Fruit fly (Drosophila melanogaster) whole organism, embryonic: Measurements from ENCODE around the gene Glg1.
A peak's percentile ranks its signal among the peaks of the same experiment; 100 is the strongest.

ENCODE experiments used
- ATbp ChIP-seq: fragments of 200-800 bp; sonication (Bioruptor generic); optimal IDR thresholded peaks from 2 replicates; lab custom pipeline; 2017; ENCODE audit warnings: missing biosample characterization, mild to moderate bottlenecking, missing genetic modification characterization, missing genetic modification reagents
- Aef1 ChIP-seq: fragments of 200-800 bp; sonication (Bioruptor generic); IDR thresholded peaks from 3 replicates; pipeline ENCODE4 v1.3.6; 2022; ENCODE audit warnings: missing biosample characterization, missing genetic modification characterization
- CG10147 ChIP-seq: fragments of 200-800 bp; sonication (Bioruptor generic); optimal IDR thresholded peaks from 2 replicates; lab custom pipeline; 2019; ENCODE audit warnings: missing biosample characterization, mild to moderate bottlenecking, missing genetic modification characterization, moderate library complexity
- CG10209 ChIP-seq: fragments of 200-800 bp; sonication (Bioruptor generic); optimal IDR thresholded peaks from 3 replicates; lab custom pipeline; 2017; ENCODE audit warnings: missing biosample characterization, mild to moderate bottlenecking, missing genetic modification characterization, missing genetic modification reagents
- CG10267 ChIP-seq: fragments of 200-800 bp; sonication (Bioruptor generic); optimal IDR thresholded peaks from 2 replicates; lab custom pipeline; 2018; ENCODE audit warnings: missing biosample characterization, mild to moderate bottlenecking, missing genetic modification characterization, moderate library complexity
- CG11085 ChIP-seq: fragments of 200-800 bp; sonication (Bioruptor generic); IDR thresholded peaks from 2 replicates; pipeline ENCODE4 v1.3.6; 2022; ENCODE audit warnings: missing biosample characterization, missing genetic modification characterization
- CG12299 ChIP-seq: fragments of 200-800 bp; sonication (Bioruptor generic); optimal IDR thresholded peaks from 2 replicates; lab custom pipeline; 2018; ENCODE audit warnings: missing biosample characterization, mild to moderate bottlenecking, missing genetic modification characterization
- CG12659 ChIP-seq: fragments of 200-800 bp; sonication (Bioruptor generic); optimal IDR thresholded peaks from 3 replicates; lab custom pipeline; 2017; ENCODE audit warnings: mild to moderate bottlenecking, missing biosample characterization, missing genetic modification reagents, missing genetic modification characterization
- CG13624 ChIP-seq: fragments of 200-800 bp; sonication (Bioruptor generic); optimal IDR thresholded peaks from 2 replicates; lab custom pipeline; 2016; ENCODE audit warnings: missing biosample characterization, missing genetic modification characterization
- CG15514 ChIP-seq: fragments of 200-800 bp; sonication (Bioruptor generic); optimal IDR thresholded peaks from 3 replicates; lab custom pipeline; 2017; ENCODE audit warnings: missing biosample characterization, missing genetic modification characterization, mild to moderate bottlenecking, moderate library complexity, missing genetic modification reagents
- CG15601 ChIP-seq: fragments of 200-800 bp; sonication (Bioruptor generic); optimal IDR thresholded peaks from 3 replicates; lab custom pipeline; 2019; ENCODE audit warnings: missing biosample characterization, mild to moderate bottlenecking, missing genetic modification characterization, moderate library complexity
- CG16815 ChIP-seq: fragments of 200-800 bp; sonication (Bioruptor generic); optimal IDR thresholded peaks from 3 replicates; lab custom pipeline; 2017; ENCODE audit warnings: missing biosample characterization, mild to moderate bottlenecking, missing genetic modification characterization
- CG18262 ChIP-seq: fragments of 200-800 bp; optimal IDR thresholded peaks from 3 replicates; lab custom pipeline; 2019; ENCODE audit warnings: missing biosample characterization, mild to moderate bottlenecking, missing genetic modification characterization, moderate library complexity
- CG2199 ChIP-seq: fragments of 200-800 bp; sonication (Bioruptor generic); IDR thresholded peaks from 3 replicates; pipeline ENCODE4 v1.3.6; 2022; ENCODE audit warnings: missing biosample characterization, missing genetic modification characterization
- CG2712 ChIP-seq: fragments of 200-800 bp; optimal IDR thresholded peaks from 3 replicates; lab custom pipeline; 2019; ENCODE audit warnings: missing biosample characterization, mild to moderate bottlenecking, missing genetic modification characterization, moderate library complexity
- CG4820 ChIP-seq: fragments of 200-800 bp; sonication (Bioruptor generic); optimal IDR thresholded peaks from 3 replicates; lab custom pipeline; 2016; ENCODE audit warnings: missing biosample characterization, missing genetic modification characterization
- CG6175 ChIP-seq: fragments of 200-800 bp; sonication (Bioruptor generic); IDR thresholded peaks from 3 replicates; pipeline ENCODE4 v1.3.6; 2022; ENCODE audit warnings: missing biosample characterization, missing genetic modification characterization
- CG8089 ChIP-seq: fragments of 200-800 bp; sonication (Bioruptor generic); optimal IDR thresholded peaks from 3 replicates; lab custom pipeline; 2016; ENCODE audit warnings: missing biosample characterization, missing genetic modification characterization
- CG9437 ChIP-seq: fragments of 200-800 bp; sonication (Bioruptor generic); optimal IDR thresholded peaks from 2 replicates; lab custom pipeline; 2018; ENCODE audit warnings: missing biosample characterization, mild to moderate bottlenecking, missing genetic modification characterization
- Ets97D ChIP-seq: fragments of 200-800 bp; sonication (Bioruptor generic); optimal IDR thresholded peaks from 3 replicates; lab custom pipeline; 2016; ENCODE audit warnings: missing biosample characterization, missing genetic modification characterization
- Fer3 ChIP-seq: fragments of 200-800 bp; sonication (Bioruptor generic); optimal IDR thresholded peaks from 2 replicates; lab custom pipeline; 2018; ENCODE audit warnings: missing biosample characterization, mild to moderate bottlenecking, missing genetic modification characterization, moderate library complexity
- H2.0 ChIP-seq: fragments of 200-800 bp; sonication (Bioruptor generic); IDR thresholded peaks from 2 replicates; pipeline ENCODE4 v1.3.6; 2022; ENCODE audit warnings: missing biosample characterization, missing genetic modification characterization
- Hand ChIP-seq: fragments of 200-800 bp; sonication (Bioruptor generic); optimal IDR thresholded peaks from 2 replicates; lab custom pipeline; 2017; ENCODE audit warnings: mild to moderate bottlenecking, missing biosample characterization, missing genetic modification reagents, missing genetic modification characterization
- HmgD ChIP-seq: fragments of 200-800 bp; sonication (Bioruptor generic); optimal IDR thresholded peaks from 3 replicates; lab custom pipeline; 2016; ENCODE audit warnings: missing biosample characterization, missing genetic modification characterization
- Kr ChIP-seq: fragments of 200-800 bp; sonication (Bioruptor generic); optimal IDR thresholded peaks from 2 replicates; lab custom pipeline; 2017; ENCODE audit warnings: missing biosample characterization, mild to moderate bottlenecking, missing genetic modification characterization
- Oaz ChIP-seq: fragments of 200-800 bp; sonication (Bioruptor generic); IDR thresholded peaks from 2 replicates; pipeline ENCODE4 v1.3.6; 2022; ENCODE audit warnings: missing biosample characterization, missing genetic modification characterization
- Pdp1 ChIP-seq, 2 experiments: fragments of 200-800 bp; sonication (Bioruptor generic); optimal IDR thresholded peaks; 3 replicates each; lab custom pipeline; 2016; ENCODE audit warnings: missing biosample characterization in 2 of 2, missing genetic modification characterization in 2 of 2, mild to moderate bottlenecking in 1 of 2, moderate library complexity in 1 of 2
- Sin3A ChIP-seq: fragments of >200 bp; optimal IDR thresholded peaks from 2 replicates; lab custom pipeline; 2018
- YL-1 ChIP-seq: fragments of 200-800 bp; sonication (Bioruptor generic); optimal IDR thresholded peaks from 3 replicates; lab custom pipeline; 2017; ENCODE audit warnings: missing biosample characterization, mild to moderate bottlenecking, missing genetic modification characterization
- bbx ChIP-seq: fragments of 200-800 bp; sonication (Bioruptor generic); IDR thresholded peaks from 2 replicates; pipeline ENCODE4 v1.3.6; 2022; ENCODE audit warnings: missing biosample characterization, missing genetic modification characterization; ENCODE audit not compliant: partially characterized antibody
- br ChIP-seq: fragments of >200 bp; optimal IDR thresholded peaks from 2 replicates; lab custom pipeline; 2017
- cg ChIP-seq: fragments of 200-800 bp; sonication (Bioruptor generic); optimal IDR thresholded peaks from 3 replicates; lab custom pipeline; 2019; ENCODE audit warnings: missing biosample characterization, mild to moderate bottlenecking, missing genetic modification characterization, moderate library complexity
- dm ChIP-seq: fragments of 200-800 bp; sonication (Bioruptor generic); optimal IDR thresholded peaks from 3 replicates; lab custom pipeline; 2016; ENCODE audit warnings: missing biosample characterization, missing genetic modification characterization
- gcm ChIP-seq: fragments of 200-800 bp; sonication (Bioruptor generic); optimal IDR thresholded peaks from 2 replicates; lab custom pipeline; 2019; ENCODE audit warnings: missing biosample characterization, mild to moderate bottlenecking, missing genetic modification characterization, moderate library complexity
- inv ChIP-seq: fragments of 200-800 bp; sonication (Bioruptor generic); IDR thresholded peaks from 2 replicates; pipeline ENCODE4 v1.3.6; 2022; ENCODE audit warnings: missing biosample characterization, missing genetic modification characterization; ENCODE audit not compliant: partially characterized antibody
- lola ChIP-seq, 3 experiments: fragments of >200 bp in 2 of 3; fragments of 200-800 bp in 1 of 3; sonication (Bioruptor generic) in 1 of 3; optimal IDR thresholded peaks; 2 replicates each; lab custom pipeline; 2017 to 2019; ENCODE audit warnings: missing biosample characterization in 3 of 3, missing genetic modification characterization in 3 of 3, mild to moderate bottlenecking in 1 of 3, moderate library complexity in 1 of 3
- mld ChIP-seq: fragments of 200-800 bp; sonication (Bioruptor generic); IDR thresholded peaks from 3 replicates; pipeline ENCODE4 v1.3.6; 2022; ENCODE audit warnings: missing biosample characterization, missing genetic modification characterization; ENCODE audit not compliant: partially characterized antibody
- nerfin-1 ChIP-seq: fragments of 200-800 bp; sonication (Bioruptor generic); optimal IDR thresholded peaks from 3 replicates; lab custom pipeline; 2019; ENCODE audit warnings: missing biosample characterization, mild to moderate bottlenecking, missing genetic modification characterization, moderate library complexity
- nmo ChIP-seq: fragments of 200-800 bp; sonication (Bioruptor generic); optimal IDR thresholded peaks from 2 replicates; lab custom pipeline; 2018; ENCODE audit warnings: missing biosample characterization, mild to moderate bottlenecking, missing genetic modification characterization, moderate library complexity
- odd ChIP-seq: fragments of 200-800 bp; sonication (Bioruptor generic); optimal IDR thresholded peaks from 2 replicates; lab custom pipeline; 2017; ENCODE audit warnings: missing biosample characterization, mild to moderate bottlenecking, missing genetic modification characterization
- pita ChIP-seq: fragments of 200-800 bp; sonication (Bioruptor generic); optimal IDR thresholded peaks from 2 replicates; lab custom pipeline; 2017; ENCODE audit warnings: missing biosample characterization, mild to moderate bottlenecking, missing genetic modification characterization
- row ChIP-seq: fragments of 200-800 bp; sonication (Bioruptor generic); IDR thresholded peaks from 3 replicates; pipeline ENCODE4 v1.3.6; 2022; ENCODE audit warnings: missing biosample characterization, missing genetic modification characterization
- scrt ChIP-seq: fragments of 200-800 bp; sonication (Bioruptor generic); optimal IDR thresholded peaks from 2 replicates; lab custom pipeline; 2018; ENCODE audit warnings: missing biosample characterization, mild to moderate bottlenecking, missing genetic modification characterization, moderate library complexity
- seq ChIP-seq: fragments of 200-800 bp; sonication (Bioruptor generic); IDR thresholded peaks from 2 replicates; pipeline ENCODE4 v1.3.6; 2022; ENCODE audit warnings: missing biosample characterization, missing genetic modification characterization
- shn ChIP-seq: fragments of 200-800 bp; sonication (Bioruptor generic); optimal IDR thresholded peaks from 3 replicates; lab custom pipeline; 2016; ENCODE audit warnings: missing biosample characterization, missing genetic modification characterization
- sna ChIP-seq: fragments of 200-800 bp; sonication (Bioruptor generic); IDR thresholded peaks from 2 replicates; pipeline ENCODE4 v1.3.6; 2022; ENCODE audit warnings: missing biosample characterization, missing genetic modification characterization; ENCODE audit not compliant: partially characterized antibody
- sug ChIP-seq: fragments of 200-800 bp; optimal IDR thresholded peaks from 2 replicates; lab custom pipeline; 2019; ENCODE audit warnings: missing biosample characterization, mild to moderate bottlenecking, missing genetic modification characterization, moderate library complexity
- tin ChIP-seq: fragments of 200-800 bp; sonication (Bioruptor generic); optimal IDR thresholded peaks from 3 replicates; lab custom pipeline; 2016; ENCODE audit warnings: missing biosample characterization, missing genetic modification characterization
- zen ChIP-seq: fragments of 200-800 bp; sonication (Bioruptor generic); optimal IDR thresholded peaks from 3 replicates; lab custom pipeline; 2018; ENCODE audit warnings: missing biosample characterization, mild to moderate bottlenecking, missing genetic modification characterization, moderate library complexity
- zf30C ChIP-seq: fragments of 200-800 bp; sonication (Bioruptor generic); optimal IDR thresholded peaks from 3 replicates; lab custom pipeline; 2018; ENCODE audit warnings: missing biosample characterization, mild to moderate bottlenecking, missing genetic modification characterization

The Glg1 gene

dm6 chr3L:21516716-21517266 is 9.5 kb upstream of the Glg1 start (continued):
- TF ChIP-seq bbx (GFP tag; lab: Robert Waterston, UW) (0 out of 2 replicates have a peak, but pooled peaks have one; percentile 15), Sin3A (peak; percentile 68), row (GFP tag; lab: Robert Waterston, UW) (peak; percentile 43; the same call in 2 of the 3 replicates), pita (no peak), Hand (GFP tag; lab: Kevin White, UChicago) (peak; percentile 18), CG12659 (GFP tag; lab: Kevin White, UChicago) (peak; percentile 69), odd (no peak), sug (tag; lab: Kevin White, UChicago) (peak; percentile 23), CG2199 (no peak), CG2712 (peak; percentile 29), Aef1 (GFP tag; lab: Robert Waterston, UW) (no peak), inv (GFP tag; lab: Robert Waterston, UW) (no peak), CG13624 (no peak), H2.0 (no peak), mld (no peak), CG16815 (GFP tag; lab: Kevin White, UChicago) (no peak), br (lab: Kevin White, UChicago) (no peak), tin (GFP tag; lab: Kevin White, UChicago) (peak; percentile 18), CG9437 (GFP tag; lab: Kevin White, UChicago) (peak; percentile 12), shn (GFP tag; lab: Kevin White, UChicago) (peak; percentile 51), CG10267 (tag; lab: Kevin White, UChicago) (peak; percentile 92), Fer3 (no peak), Kr (GFP tag; lab: Kevin White, UChicago) (no peak), Pdp1 (GFP tag; optimal IDR thresholded peaks at IDR 0.05; lab: Kevin White, UChicago) (peak in 1 of 2 experiments; percentile 8), zf30C (GFP tag; lab: Kevin White, UChicago) (no peak), cg (GFP tag; lab: Kevin White, UChicago) (peak; percentile 93), CG11085 (GFP tag; lab: Robert Waterston, UW) (no peak), CG15601 (tag; lab: Kevin White, UChicago) (no peak), nmo (GFP tag; lab: Kevin White, UChicago) (peak; percentile 57), HmgD (peak; percentile 11), CG8089 (GFP tag; lab: Kevin White, UChicago) (no peak), dm (GFP tag; lab: Kevin White, UChicago) (peak; percentile 43), Oaz (GFP tag; lab: Robert Waterston, UW) (no peak), scrt (GFP tag; lab: Kevin White, UChicago) (peak; percentile 70), CG12299 (peak; percentile 2), CG6175 (GFP tag; lab: Robert Waterston, UW) (no peak), CG18262 (tag; lab: Kevin White, UChicago) (peak; percentile 10), CG4820 (GFP tag; lab: Kevin White, UChicago) (peak; percentile 36), ATbp (GFP tag; lab: Kevin White, UChicago) (no peak), YL-1 (peak; percentile 88), zen (peak; percentile 26), CG10209 (GFP tag; lab: Kevin White, UChicago) (peak; percentile 14), gcm (GFP tag; lab: Kevin White, UChicago) (no peak), CG10147 (GFP tag; lab: Kevin White, UChicago) (no peak), lola (GFP tag; optimal IDR thresholded peaks at IDR 0.05; lab: Kevin White, UChicago) (peak in 1 of 3 experiments; percentile 8), sna (GFP tag; lab: Robert Waterston, UW) (no peak), CG15514 (peak; percentile 31), nerfin-1 (tag; lab: Kevin White, UChicago) (no peak), seq (no peak), Ets97D (peak; percentile 70)
